Fruit fly (Drosophila melanogaster) Kc167 (cell line): ENCODE measurements around the gene Snx6.

Experiments
- Myc ChIP-seq: fragments of >200 bp; optimal IDR thresholded peaks from 2 replicates; lab custom pipeline; 2017; ENCODE audit warnings: missing external identifiers
- h ChIP-seq: fragments of >200 bp; optimal IDR thresholded peaks from 3 replicates; lab custom pipeline; 2018; ENCODE audit warnings: missing external identifiers
- insv ChIP-seq: fragments of >200 bp; optimal IDR thresholded peaks from 3 replicates; lab custom pipeline; 2018; ENCODE audit warnings: missing external identifiers
- psq ChIP-seq: fragments of >200 bp; optimal IDR thresholded peaks from 2 replicates; lab custom pipeline; 2017; ENCODE audit warnings: missing external identifiers
- ttk ChIP-seq: sonication (Bioruptor generic); optimal IDR thresholded peaks from 2 replicates; lab custom pipeline; 2017; ENCODE audit warnings: missing external identifiers

DNA sequence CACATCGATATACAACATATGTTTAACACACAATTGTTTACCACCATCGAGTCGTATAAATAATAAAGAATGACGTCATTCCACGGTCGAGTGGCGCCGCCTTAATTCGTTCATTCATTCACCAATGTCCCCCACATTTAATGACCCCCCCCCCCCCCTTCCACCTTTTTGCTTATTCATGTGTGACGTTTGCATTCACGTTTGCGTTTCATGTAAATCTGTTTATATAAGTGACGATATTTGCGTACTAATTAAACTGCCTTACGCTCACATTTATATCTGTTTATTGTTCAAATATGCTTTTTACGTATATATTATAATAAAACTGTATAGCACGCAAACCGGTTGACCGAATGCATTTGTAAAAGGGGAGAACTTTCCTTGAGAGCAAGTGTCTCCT is 13.0 kb upstream of the Snx6 start:
- no peak for TF ChIP-seq psq (lab: Kevin White, UChicago)
- TF ChIP-seq Myc (lab: Kevin White, UChicago), result no peak
- no peak for TF ChIP-seq h (lab: Kevin White, UChicago)
- no peak for TF ChIP-seq ttk (lab: Kevin White, UChicago)
- no peak for TF ChIP-seq insv
